Worm (Caenorhabditis elegans) whole organism, young adult: ENCODE measurements around the gene cwp-3.

Experiments
- B0035.1 ChIP-seq: sonication (generic microtip); optimal IDR thresholded peaks from 2 replicates; lab custom pipeline; 2016; ENCODE audit warnings: missing genetic modification characterization, mild to moderate bottlenecking, missing compliant biosample characterization, missing genotype, missing genetic modification reagents
- C06A6.2 ChIP-seq: fragments of 200-800 bp; sonication (Bioruptor generic); conservative IDR thresholded peaks from 2 replicates; pipeline ENCODE4 v1.3.6; 2022; ENCODE audit warnings: missing genetic modification characterization, missing compliant biosample characterization
- D2030.7 ChIP-seq: fragments of 200-800 bp; sonication (Bioruptor generic); IDR thresholded peaks from 2 replicates; pipeline ENCODE4 v1.3.6; 2022; ENCODE audit warnings: missing genetic modification reagents, missing genetic modification characterization, missing compliant biosample characterization
- F23B12.7 ChIP-seq: sonication (generic microtip); optimal IDR thresholded peaks from 2 replicates; lab custom pipeline; 2017; ENCODE audit warnings: missing genetic modification characterization, mild to moderate bottlenecking, missing compliant biosample characterization, antibody characterized with exemption, moderate library complexity; ENCODE audit not compliant: insufficient read depth
- F33H1.4 ChIP-seq: fragments of 200-800 bp; sonication (Bioruptor generic); IDR thresholded peaks from 2 replicates; pipeline ENCODE4 v1.3.6; 2022; ENCODE audit warnings: missing genetic modification reagents, missing genetic modification characterization, missing compliant biosample characterization
- F39B2.1 ChIP-seq: fragments of 200-800 bp; sonication (Bioruptor generic); IDR thresholded peaks from 2 replicates; pipeline ENCODE4 v1.3.6; 2022; ENCODE audit warnings: missing genetic modification reagents, missing genetic modification characterization, missing compliant biosample characterization
- F49E8.2 ChIP-seq: sonication (generic microtip); optimal IDR thresholded peaks from 3 replicates; lab custom pipeline; 2017; ENCODE audit warnings: missing genetic modification characterization, mild to moderate bottlenecking, missing compliant biosample characterization, antibody characterized with exemption, moderate library complexity; ENCODE audit not compliant: insufficient read depth
- F52B5.7 ChIP-seq: sonication (generic microtip); optimal IDR thresholded peaks from 2 replicates; lab custom pipeline; 2016; ENCODE audit warnings: mild to moderate bottlenecking, missing genetic modification characterization, missing compliant biosample characterization
- Y67H2A.10 ChIP-seq: fragments of 200-800 bp; sonication (Bioruptor generic); conservative IDR thresholded peaks from 2 replicates; pipeline ENCODE4 v1.3.6; 2022; ENCODE audit warnings: missing genetic modification reagents, missing genetic modification characterization, missing compliant biosample characterization
- Y95B8A.8 ChIP-seq: fragments of 200-800 bp; sonication (Bioruptor generic); IDR thresholded peaks from 2 replicates; pipeline ENCODE4 v1.3.6; 2022; ENCODE audit warnings: missing genetic modification reagents, missing genetic modification characterization, missing compliant biosample characterization
- akir-1 ChIP-seq: fragments of 200-800 bp; sonication (Bioruptor generic); optimal IDR thresholded peaks from 2 replicates; lab custom pipeline; 2018; ENCODE audit warnings: mild to moderate bottlenecking, missing genetic modification characterization, moderate library complexity, missing compliant biosample characterization
- atf-7 ChIP-seq: sonication (generic microtip); optimal IDR thresholded peaks from 2 replicates; lab custom pipeline; 2017; ENCODE audit warnings: mild to moderate bottlenecking, missing genetic modification characterization, missing compliant biosample characterization
- ccch-3 ChIP-seq: fragments of 200-800 bp; sonication (Bioruptor generic); optimal IDR thresholded peaks from 2 replicates; lab custom pipeline; 2018; ENCODE audit warnings: mild to moderate bottlenecking, missing genetic modification characterization, missing compliant biosample characterization
- ceh-79 ChIP-seq: sonication (generic microtip); optimal IDR thresholded peaks from 2 replicates; lab custom pipeline; 2017; ENCODE audit warnings: mild to moderate bottlenecking, missing genetic modification characterization, missing compliant biosample characterization
- ceh-91 ChIP-seq: fragments of 200-800 bp; sonication (Bioruptor generic); IDR thresholded peaks from 2 replicates; pipeline ENCODE4 v1.3.6; 2022; ENCODE audit warnings: missing genetic modification reagents, missing genetic modification characterization, missing compliant biosample characterization
- chd-7 ChIP-seq: sonication (generic microtip); optimal IDR thresholded peaks from 2 replicates; lab custom pipeline; 2016; ENCODE audit warnings: mild to moderate bottlenecking, missing genetic modification characterization, moderate library complexity, missing compliant biosample characterization
- die-1 ChIP-seq: sonication (generic microtip); optimal IDR thresholded peaks from 2 replicates; lab custom pipeline; 2016; ENCODE audit warnings: missing genotype, mild to moderate bottlenecking, missing genetic modification characterization, missing compliant biosample characterization
- dox-1 ChIP-seq: fragments of 200-800 bp; sonication (Bioruptor generic); IDR thresholded peaks from 2 replicates; pipeline ENCODE4 v1.3.6; 2022; ENCODE audit warnings: missing genetic modification reagents, missing genetic modification characterization, missing compliant biosample characterization
- dpl-1 ChIP-seq: fragments of 150-350 bp; optimal IDR thresholded peaks from 2 replicates; lab custom pipeline; 2014; ENCODE audit warnings: missing biosample characterization, missing genetic modification reagents, missing genetic modification characterization
- efl-1 ChIP-seq: fragments of 150-350 bp; optimal IDR thresholded peaks from 2 replicates; lab custom pipeline; 2014; ENCODE audit warnings: missing biosample characterization, missing genetic modification reagents, missing genetic modification characterization
- egrh-3 ChIP-seq: fragments of 200-800 bp; sonication (Bioruptor generic); IDR thresholded peaks from 2 replicates; pipeline ENCODE4 v1.3.6; 2022; ENCODE audit warnings: missing genetic modification reagents, missing genetic modification characterization, missing compliant biosample characterization
- hlh-12 ChIP-seq: sonication (generic microtip); optimal IDR thresholded peaks from 2 replicates; lab custom pipeline; 2016; ENCODE audit warnings: missing genetic modification characterization, missing compliant biosample characterization
- hrde-1 ChIP-seq: sonication (generic microtip); optimal IDR thresholded peaks from 2 replicates; lab custom pipeline; 2016; ENCODE audit warnings: missing genetic modification characterization, mild to moderate bottlenecking, missing compliant biosample characterization, moderate library complexity, missing genotype, missing genetic modification reagents, borderline replicate concordance
- lag-1 ChIP-seq: fragments of 200-800 bp; sonication (Bioruptor generic); IDR thresholded peaks from 2 replicates; pipeline ENCODE4 v1.3.6; 2022; ENCODE audit warnings: missing genetic modification reagents, missing genetic modification characterization, missing compliant biosample characterization
- let-607 ChIP-seq, 2 experiments: fragments of 200-800 bp in 1 of 2; sonication (Bioruptor generic) in 1 of 2; sonication (generic microtip) in 1 of 2; optimal IDR thresholded peaks; 2 replicates each; lab custom pipeline; 2016 to 2018; ENCODE audit warnings: mild to moderate bottlenecking in 2 of 2, missing compliant biosample characterization in 2 of 2, missing genetic modification characterization in 2 of 2, moderate library complexity in 2 of 2, missing genotype in 1 of 2
- lin-26 ChIP-seq: fragments of 200-800 bp; sonication (Bioruptor generic); IDR thresholded peaks from 2 replicates; pipeline ENCODE4 v1.3.6; 2022; ENCODE audit warnings: missing genetic modification reagents, missing genetic modification characterization, missing compliant biosample characterization
- lin-35 ChIP-seq, 3 experiments: fragments of 150-350 bp in 2 of 3; sonication (generic microtip) in 1 of 3; optimal IDR thresholded peaks; 2 replicates each; lab custom pipeline; 2014 to 2018; ENCODE audit warnings: missing biosample characterization in 3 of 3, missing genetic modification characterization in 3 of 3, missing genetic modification reagents in 3 of 3
- lin-40 ChIP-seq: sonication (generic microtip); optimal IDR thresholded peaks from 2 replicates; lab custom pipeline; 2016; ENCODE audit warnings: missing genetic modification characterization, mild to moderate bottlenecking, missing compliant biosample characterization, missing genotype, missing genetic modification reagents
- lsl-1 ChIP-seq: fragments of 200-800 bp; sonication (Bioruptor generic); optimal IDR thresholded peaks from 2 replicates; lab custom pipeline; 2018; ENCODE audit warnings: mild to moderate bottlenecking, missing genetic modification characterization, moderate library complexity, missing compliant biosample characterization
- madf-8 ChIP-seq: fragments of 200-800 bp; sonication (Bioruptor generic); conservative IDR thresholded peaks from 2 replicates; pipeline ENCODE4 v1.3.6; 2022; ENCODE audit warnings: missing genetic modification reagents, missing genetic modification characterization, missing compliant biosample characterization
- nfya-2 ChIP-seq: fragments of 200-800 bp; sonication (Bioruptor generic); IDR thresholded peaks from 2 replicates; pipeline ENCODE4 v1.3.6; 2022; ENCODE audit warnings: missing genetic modification reagents, missing genetic modification characterization, missing compliant biosample characterization
- nfyb-1 ChIP-seq: fragments of 200-800 bp; sonication (Bioruptor generic); IDR thresholded peaks from 2 replicates; pipeline ENCODE4 v1.3.6; 2022; ENCODE audit warnings: missing genetic modification reagents, missing genetic modification characterization, missing compliant biosample characterization
- nhr-90 ChIP-seq: sonication (generic microtip); optimal IDR thresholded peaks from 2 replicates; lab custom pipeline; 2016; ENCODE audit warnings: missing genotype, mild to moderate bottlenecking, missing genetic modification characterization, missing compliant biosample characterization
- pbrm-1 ChIP-seq: fragments of 200-800 bp; sonication (Bioruptor generic); IDR thresholded peaks from 2 replicates; pipeline ENCODE4 v1.3.6; 2022; ENCODE audit warnings: missing genetic modification reagents, missing genetic modification characterization, missing compliant biosample characterization
- rcor-1 ChIP-seq: fragments of 200-800 bp; sonication (Bioruptor generic); IDR thresholded peaks from 2 replicates; pipeline ENCODE4 v1.3.6; 2022; ENCODE audit warnings: missing genetic modification reagents, missing genetic modification characterization, missing compliant biosample characterization
- snpc-1.3 ChIP-seq: sonication (generic microtip); optimal IDR thresholded peaks from 2 replicates; lab custom pipeline; 2017; ENCODE audit warnings: missing genetic modification characterization, mild to moderate bottlenecking, missing compliant biosample characterization, antibody characterized with exemption, moderate library complexity, missing genotype, missing genetic modification reagents; ENCODE audit not compliant: insufficient read depth
- snpc-4 ChIP-seq, 5 experiments: fragments of 150-350 bp in 1 of 5; sonication (generic microtip) in 4 of 5; optimal IDR thresholded peaks; 2 replicates each; lab custom pipeline; 2014 to 2018; ENCODE audit warnings: missing genetic modification characterization in 5 of 5, missing biosample characterization in 3 of 5, antibody characterized with exemption in 2 of 5, mild to moderate bottlenecking in 2 of 5, missing compliant biosample characterization in 2 of 5, missing genotype in 2 of 5, moderate library complexity in 2 of 5, missing genetic modification reagents in 1 of 5
- somi-1 ChIP-seq: fragments of 200-800 bp; sonication (Bioruptor generic); optimal IDR thresholded peaks from 2 replicates; lab custom pipeline; 2018; ENCODE audit warnings: mild to moderate bottlenecking, missing genetic modification characterization, missing compliant biosample characterization
- tbp1 ChIP-seq: fragments of 200-800 bp; sonication (Bioruptor generic); optimal IDR thresholded peaks from 2 replicates; lab custom pipeline; 2018; ENCODE audit warnings: mild to moderate bottlenecking, missing genetic modification characterization, missing compliant biosample characterization
- unc-130 ChIP-seq: sonication (generic microtip); optimal IDR thresholded peaks from 2 replicates; lab custom pipeline; 2016; ENCODE audit warnings: missing genetic modification reagents, missing genetic modification characterization, missing compliant biosample characterization
- xnd-1 ChIP-seq: sonication (generic microtip); optimal IDR thresholded peaks from 2 replicates; lab custom pipeline; 2016; ENCODE audit warnings: missing genotype, missing genetic modification reagents, missing genetic modification characterization, missing compliant biosample characterization
- zfh-2 ChIP-seq: fragments of 200-800 bp; sonication (Bioruptor generic); conservative IDR thresholded peaks from 2 replicates; pipeline ENCODE4 v1.3.6; 2022; ENCODE audit warnings: missing genetic modification reagents, missing genetic modification characterization, missing compliant biosample characterization
- ztf-3 ChIP-seq: fragments of 200-800 bp; sonication (Bioruptor generic); optimal IDR thresholded peaks from 2 replicates; lab custom pipeline; 2018; ENCODE audit warnings: mild to moderate bottlenecking, missing genetic modification characterization, missing compliant biosample characterization

Gene cwp-3

ce11 chrV:4889976-4890479, 47.4 kb downstream of the cwp-3 start, which contains the start of gene T19H12.2 (continued):
- TF ChIP-seq dox-1 (GFP tag; lab: Robert Waterston, UW) (peak; percentile 95), F52B5.7 (no peak), F23B12.7 (no peak), nfyb-1 (GFP tag; lab: Robert Waterston, UW) (peak; percentile 59; the same call in 1 of the 2 replicates), unc-130 (GFP tag; lab: Kevin White, UChicago) (peak; percentile 83)

DNA sequence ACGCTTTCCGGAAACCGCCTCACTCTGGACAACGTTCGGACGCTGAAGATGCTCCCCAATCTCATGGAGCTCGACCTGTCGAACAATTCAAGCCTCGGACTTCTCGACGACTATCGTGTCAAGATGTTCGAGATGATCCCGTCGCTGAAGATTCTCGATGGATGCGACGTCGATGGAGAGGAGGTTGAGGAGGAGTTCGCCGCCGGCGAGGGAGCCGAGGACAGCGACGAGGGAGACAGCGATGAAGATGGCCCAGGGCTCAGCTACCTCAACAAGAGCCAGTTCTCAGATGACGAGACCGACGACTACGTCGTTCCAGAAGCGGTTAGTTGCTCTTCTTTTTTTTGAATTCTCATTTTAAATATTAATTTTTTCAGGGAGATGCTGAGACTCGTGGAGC, 48.1 kb downstream of the cwp-3 start:
- peak; percentile 70; the same call in 1 of the 2 replicates for TF ChIP-seq egrh-3
- peak; percentile 81 for TF ChIP-seq zfh-2
- no peak for TF ChIP-seq nfyb-1 (GFP tag; lab: Robert Waterston, UW)

DNA sequence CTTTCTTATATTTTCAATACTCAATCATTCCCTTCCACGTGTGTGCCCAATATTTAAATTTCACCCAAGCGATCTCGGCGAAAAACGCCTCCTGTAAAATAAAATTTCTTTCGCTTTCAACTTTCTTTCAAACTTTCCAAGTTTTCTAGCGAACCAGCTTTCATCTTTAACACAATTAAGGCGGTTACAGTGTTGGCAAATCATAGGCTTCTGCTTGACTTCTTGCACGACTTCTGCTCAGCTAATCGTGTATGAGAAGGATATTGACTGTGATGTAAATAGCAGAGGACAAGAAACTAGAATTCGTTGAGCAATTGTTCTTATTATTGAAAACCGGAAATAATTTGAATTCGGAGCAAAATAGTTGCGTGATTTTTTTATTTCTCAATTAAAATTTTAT, 48.7 kb downstream of the cwp-3 start:
- TF ChIP-seq efl-1 (GFP tag; lab: Kevin White, UChicago) (peak; percentile 38), F49E8.2 (tag; lab: Kevin White, UChicago) (peak; percentile 38), F33H1.4 (GFP tag; lab: Robert Waterston, UW) (peak; percentile 45), dpl-1 (GFP tag; lab: Kevin White, UChicago) (no peak), Y67H2A.10 (GFP tag; lab: Robert Waterston, UW) (no peak), snpc-4 (GFP tag; optimal IDR thresholded peaks at IDR 0.05; lab: Kevin White, UChicago) (no peak), snpc-4 (tag; optimal IDR thresholded peaks at IDR 0.05; lab: Kevin White, UChicago) (peak in 2 of 4 experiments; percentile 6 to 31), unc-130 (GFP tag; lab: Kevin White, UChicago) (peak; percentile 6), ccch-3 (GFP tag; lab: Kevin White, UChicago) (no peak), hrde-1 (peak; percentile 70), F39B2.1 (GFP tag; lab: Robert Waterston, UW) (peak; percentile 75; the same call in 1 of the 2 replicates), lin-35 (GFP tag; optimal IDR thresholded peaks at IDR 0.05; lab: Kevin White, UChicago) (peak in 1 of 3 experiments; percentile 7), Y95B8A.8 (GFP tag; lab: Robert Waterston, UW) (no peak), atf-7 (tag; lab: Kevin White, UChicago) (no peak), lin-26 (GFP tag; lab: Robert Waterston, UW) (peak; percentile 63; the same call in 1 of the 2 replicates), lsl-1 (GFP tag; lab: Kevin White, UChicago) (peak; percentile 57), lin-40 (tag; lab: Kevin White, UChicago) (no peak), akir-1 (GFP tag; lab: Kevin White, UChicago) (no peak), let-607 (tag; optimal IDR thresholded peaks at IDR 0.05; lab: Kevin White, UChicago) (no peak), ztf-3 (GFP tag; lab: Kevin White, UChicago) (no peak), somi-1 (GFP tag; lab: Kevin White, UChicago) (no peak), ceh-91 (no peak), B0035.1 (tag; lab: Kevin White, UChicago) (no peak), nhr-90 (tag; lab: Kevin White, UChicago) (no peak), chd-7 (tag; lab: Kevin White, UChicago) (no peak), pbrm-1 (GFP tag; lab: Robert Waterston, UW) (peak; percentile 62; the same call in 1 of the 2 replicates), D2030.7 (GFP tag; lab: Robert Waterston, UW) (peak; percentile 53), die-1 (peak; percentile 16), ceh-79 (tag; lab: Kevin White, UChicago) (no peak), madf-8 (GFP tag; lab: Robert Waterston, UW) (peak; percentile 53), tbp1 (GFP tag; lab: Kevin White, UChicago) (peak; percentile 1), C06A6.2 (GFP tag; lab: Robert Waterston, UW) (no peak), hlh-12 (tag; lab: Kevin White, UChicago) (no peak), xnd-1 (tag; lab: Kevin White, UChicago) (peak; percentile 74), rcor-1 (peak; percentile 52; the same call in 1 of the 2 replicates), snpc-1.3 (peak; percentile 45), nfya-2 (GFP tag; lab: Robert Waterston, UW) (no peak), lag-1 (GFP tag; lab: Robert Waterston, UW) (no peak), F23B12.7 (no peak)
